Worm (Caenorhabditis elegans): ENCODE measurements around the gene Y111B2A.12.

Y111B2A.12 gene

ce11 chrIII:12625875-12626649, 17.0 kb downstream of the Y111B2A.12 start, which contains the start of gene pqn-80:
pqn-80 (plus strand) TSS chrIII:12626568.
- TF ChIP-seq W03F9.2 (tag; optimal IDR thresholded peaks at IDR 0.05) (peak; percentile 36), him-1 (tag; optimal IDR thresholded peaks at IDR 0.05) (no peak)

ce11 chrIII:12638592-12638991, 29.5 kb downstream of the Y111B2A.12 start:
- TF ChIP-seq W03F9.2 (tag; optimal IDR thresholded peaks at IDR 0.05): no peak
- no peak for TF ChIP-seq dao-5 (tag; optimal IDR thresholded peaks at IDR 0.05)
- TF ChIP-seq him-1 (tag; optimal IDR thresholded peaks at IDR 0.05): no peak

ce11 chrIII:12639214-12639613, 30.1 kb downstream of the Y111B2A.12 start:
- TF ChIP-seq dao-5 (tag; optimal IDR thresholded peaks at IDR 0.05) (no peak), him-1 (tag; optimal IDR thresholded peaks at IDR 0.05) (no peak), W03F9.2 (tag; optimal IDR thresholded peaks at IDR 0.05) (no peak)

ce11 chrIII:12640386-12641024, 31.4 kb downstream of the Y111B2A.12 start:
- no peak for TF ChIP-seq W03F9.2 (tag; optimal IDR thresholded peaks at IDR 0.05)
- TF ChIP-seq dao-5 (tag; optimal IDR thresholded peaks at IDR 0.05): no peak
- TF ChIP-seq him-1 (tag; optimal IDR thresholded peaks at IDR 0.05): no peak

- TF ChIP-seq him-1 (tag; optimal IDR thresholded peaks at IDR 0.05): no peak
Observed at ce11 chrIII:12642511-12643168, 33.6 kb downstream of the Y111B2A.12 start.

ce11 chrIII:12644669-12645068, 35.6 kb downstream of the Y111B2A.12 start:
- TF ChIP-seq W03F9.2 (tag; optimal IDR thresholded peaks at IDR 0.05) (no peak), dao-5 (tag; optimal IDR thresholded peaks at IDR 0.05) (no peak), him-1 (tag; optimal IDR thresholded peaks at IDR 0.05) (no peak)

- TF ChIP-seq him-1 (tag; optimal IDR thresholded peaks at IDR 0.05): no peak
- no peak for TF ChIP-seq W03F9.2 (tag; optimal IDR thresholded peaks at IDR 0.05)
- TF ChIP-seq dao-5 (tag; optimal IDR thresholded peaks at IDR 0.05): no peak
Observed at ce11 chrIII:12651946-12652345, 42.9 kb downstream of the Y111B2A.12 start.

ce11 chrIII:12652609-12653008, 43.5 kb downstream of the Y111B2A.12 start:
- TF ChIP-seq him-1 (tag; optimal IDR thresholded peaks at IDR 0.05) (no peak), dao-5 (tag; optimal IDR thresholded peaks at IDR 0.05) (no peak), W03F9.2 (tag; optimal IDR thresholded peaks at IDR 0.05) (no peak)

- TF ChIP-seq dao-5 (tag; optimal IDR thresholded peaks at IDR 0.05): no peak
- no peak for TF ChIP-seq W03F9.2 (tag; optimal IDR thresholded peaks at IDR 0.05)
- TF ChIP-seq him-1 (tag; optimal IDR thresholded peaks at IDR 0.05): no peak
Observed at ce11 chrIII:12658649-12659048, 49.6 kb downstream of the Y111B2A.12 start.

ce11 chrIII:12662186-12662585, 53.1 kb downstream of the Y111B2A.12 start, which contains the start of gene tpst-1:
tpst-1 (minus strand) TSS chrIII:12662286.
- TF ChIP-seq dao-5 (tag; optimal IDR thresholded peaks at IDR 0.05) (no peak), W03F9.2 (tag; optimal IDR thresholded peaks at IDR 0.05) (no peak), him-1 (tag; optimal IDR thresholded peaks at IDR 0.05) (no peak)

ce11 chrIII:12668821-12669220, 59.7 kb downstream of the Y111B2A.12 start:
- TF ChIP-seq him-1 (tag; optimal IDR thresholded peaks at IDR 0.05): no peak
- TF ChIP-seq W03F9.2 (tag; optimal IDR thresholded peaks at IDR 0.05): no peak
- TF ChIP-seq dao-5 (tag; optimal IDR thresholded peaks at IDR 0.05): no peak

Data from whole organism, L4/young adult.